Fruit fly (Drosophila melanogaster): ENCODE data around the gene CG7879.

CG7879 gene

dm6 chr3L:1569966-1570276 is 1.5 kb upstream of the CG7879 start:
- no peak for TF ChIP-seq Dll (optimal IDR thresholded peaks at IDR 0.05)
- TF ChIP-seq pan (optimal IDR thresholded peaks at IDR 0.05), result no peak
- no peak for TF ChIP-seq usp (GFP tag; optimal IDR thresholded peaks at IDR 0.05)
- no peak for TF ChIP-seq psq (optimal IDR thresholded peaks at IDR 0.05)
- no peak for TF ChIP-seq CG8478 (optimal IDR thresholded peaks at IDR 0.05)
- no peak for TF ChIP-seq EcR (GFP tag; optimal IDR thresholded peaks at IDR 0.05)

dm6 chr3L:1569162-1569965 is 956 bp upstream of the CG7879 start, which contains the start of gene Tmep:
Gene Tmep (plus strand): TSS chr3L:1569181.
- TF ChIP-seq psq (optimal IDR thresholded peaks at IDR 0.05) (no peak), pan (optimal IDR thresholded peaks at IDR 0.05) (no peak), CG8478 (optimal IDR thresholded peaks at IDR 0.05) (no peak), Dll (optimal IDR thresholded peaks at IDR 0.05) (no peak), EcR (GFP tag; optimal IDR thresholded peaks at IDR 0.05) (no peak), usp (GFP tag; optimal IDR thresholded peaks at IDR 0.05) (no peak)

DNA sequence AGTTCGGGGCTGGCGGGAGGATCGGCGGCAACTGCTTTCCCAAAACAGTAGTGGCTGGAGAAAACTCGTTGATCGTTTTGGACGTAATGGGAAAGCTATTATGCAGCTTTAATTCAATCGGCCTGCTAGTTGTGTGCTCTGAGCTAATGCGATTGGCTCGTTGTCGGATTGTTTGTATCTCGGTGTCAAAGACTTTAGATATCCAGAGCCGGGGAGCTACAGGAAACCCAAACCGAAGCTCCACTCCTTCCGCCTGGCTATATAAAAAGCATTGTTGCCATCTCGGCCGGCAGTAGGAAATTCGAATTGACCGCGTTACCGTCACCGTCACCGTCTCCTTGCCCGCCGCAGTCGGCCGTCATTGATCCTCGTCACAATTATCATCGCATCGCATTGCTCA is 3.3 kb downstream of the CG7879 start, which contains the start of gene CG12003:
Gene CG12003, plus strand, starts transcription at position 301 of the 400 bp plus-strand sequence.
- no peak for TF ChIP-seq psq (optimal IDR thresholded peaks at IDR 0.05)
- no peak for TF ChIP-seq EcR (GFP tag; optimal IDR thresholded peaks at IDR 0.05)
- TF ChIP-seq CG8478 (optimal IDR thresholded peaks at IDR 0.05), result no peak
- no peak for TF ChIP-seq usp (GFP tag; optimal IDR thresholded peaks at IDR 0.05)
- no peak for TF ChIP-seq pan (optimal IDR thresholded peaks at IDR 0.05)

DNA sequence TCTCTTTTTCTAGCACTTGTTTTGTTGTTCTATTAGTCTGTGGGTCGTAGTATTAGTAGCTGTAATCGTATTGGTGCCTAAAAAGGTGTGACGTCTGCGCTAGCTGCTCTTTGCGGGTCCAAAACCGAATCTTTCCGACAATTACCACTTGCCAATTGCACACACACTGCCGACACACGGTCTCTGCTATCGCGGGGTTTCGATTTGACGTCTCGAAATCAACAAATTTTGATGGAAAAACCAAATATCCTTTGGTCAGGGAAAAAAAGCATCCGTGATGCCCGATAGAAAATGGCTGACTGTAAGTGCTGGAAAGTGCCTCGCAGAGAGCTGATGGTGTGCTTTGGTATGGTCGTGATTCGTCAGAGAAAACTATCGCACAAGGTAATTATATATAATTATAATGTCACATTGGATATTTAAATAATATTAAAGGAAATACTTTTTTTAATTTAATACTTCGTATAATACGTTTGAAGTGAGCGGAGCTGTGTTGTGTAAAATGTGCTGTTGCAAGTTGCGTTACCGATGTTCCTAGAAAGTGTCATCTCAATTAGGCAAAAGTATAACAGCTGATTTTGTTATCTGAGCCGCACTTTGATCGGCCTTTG is 10.1 kb downstream of the CG7879 start, which contains the start of the genes Pex10 and CG12099:
Gene Pex10, plus strand, starts transcription at position 51 of the 611 bp plus-strand sequence.
Gene CG12099, minus strand, starts transcription at position 307 of the 611 bp plus-strand sequence.
- no peak for TF ChIP-seq psq (optimal IDR thresholded peaks at IDR 0.05)

DNA sequence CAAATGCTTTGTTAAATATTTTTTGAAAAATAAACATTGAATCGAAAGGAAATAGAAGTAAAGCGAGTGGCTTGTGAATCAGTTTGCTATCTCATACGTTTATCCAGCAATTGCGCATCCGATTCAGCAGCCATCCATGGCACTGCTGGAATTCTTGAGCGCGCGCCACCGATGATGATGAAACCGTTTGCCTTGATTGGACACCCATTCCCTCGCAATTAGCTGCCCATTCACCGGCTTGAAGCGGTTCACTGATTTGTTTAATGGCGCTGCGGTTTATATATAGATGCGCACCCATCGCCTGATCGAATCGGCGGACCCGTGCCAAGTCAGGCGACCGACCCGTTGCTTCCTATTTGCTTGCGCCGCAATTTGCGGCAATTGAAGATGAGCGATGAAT is 15.2 kb downstream of the CG7879 start, which contains the start of gene Pcyt2:
Gene Pcyt2, plus strand, starts transcription at position 301 of the 400 bp plus-strand sequence.
- no peak for TF ChIP-seq CG8478 (optimal IDR thresholded peaks at IDR 0.05)
- TF ChIP-seq psq (optimal IDR thresholded peaks at IDR 0.05), result no peak
- no peak for TF ChIP-seq Dll (optimal IDR thresholded peaks at IDR 0.05)
- TF ChIP-seq usp (GFP tag; optimal IDR thresholded peaks at IDR 0.05), result no peak
- no peak for TF ChIP-seq pan (optimal IDR thresholded peaks at IDR 0.05)
- no peak for TF ChIP-seq EcR (GFP tag; optimal IDR thresholded peaks at IDR 0.05)

- TF ChIP-seq usp (GFP tag; optimal IDR thresholded peaks at IDR 0.05) (no peak), psq (optimal IDR thresholded peaks at IDR 0.05) (no peak), EcR (GFP tag; optimal IDR thresholded peaks at IDR 0.05) (no peak), pan (optimal IDR thresholded peaks at IDR 0.05) (no peak), Dll (optimal IDR thresholded peaks at IDR 0.05) (no peak), CG8478 (optimal IDR thresholded peaks at IDR 0.05) (no peak)
These were observed 17.5 kb downstream of the CG7879 start for dm6 chr3L:1550914-1551313.

DNA sequence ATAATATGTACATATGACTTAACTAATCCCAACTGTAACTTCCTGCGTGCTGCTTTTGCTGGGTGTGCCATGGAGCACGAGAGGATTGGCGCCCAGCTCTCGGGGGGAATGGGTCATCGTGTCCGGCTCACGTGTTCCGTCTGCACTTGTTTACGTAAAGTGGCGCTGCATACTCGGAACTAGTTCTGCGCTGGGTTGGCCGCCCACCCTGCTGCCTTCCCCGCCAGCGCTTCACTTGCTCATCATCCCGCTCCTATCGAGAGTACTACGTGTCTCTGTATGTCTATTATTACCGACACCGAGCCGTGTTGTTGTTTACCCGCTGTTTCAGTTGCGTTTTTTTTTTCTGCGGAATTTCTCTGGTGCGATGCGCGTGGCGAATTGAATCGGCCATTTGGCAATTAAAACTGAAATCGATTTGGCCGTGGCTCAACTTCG is 18.8 kb downstream of the CG7879 start:
- TF ChIP-seq EcR (GFP tag; optimal IDR thresholded peaks at IDR 0.05), result no peak
- TF ChIP-seq Dll (optimal IDR thresholded peaks at IDR 0.05), result no peak
- no peak for TF ChIP-seq CG8478 (optimal IDR thresholded peaks at IDR 0.05)
- TF ChIP-seq pan (optimal IDR thresholded peaks at IDR 0.05), result no peak
- no peak for TF ChIP-seq usp (GFP tag; optimal IDR thresholded peaks at IDR 0.05)
- no peak for TF ChIP-seq psq (optimal IDR thresholded peaks at IDR 0.05)

DNA sequence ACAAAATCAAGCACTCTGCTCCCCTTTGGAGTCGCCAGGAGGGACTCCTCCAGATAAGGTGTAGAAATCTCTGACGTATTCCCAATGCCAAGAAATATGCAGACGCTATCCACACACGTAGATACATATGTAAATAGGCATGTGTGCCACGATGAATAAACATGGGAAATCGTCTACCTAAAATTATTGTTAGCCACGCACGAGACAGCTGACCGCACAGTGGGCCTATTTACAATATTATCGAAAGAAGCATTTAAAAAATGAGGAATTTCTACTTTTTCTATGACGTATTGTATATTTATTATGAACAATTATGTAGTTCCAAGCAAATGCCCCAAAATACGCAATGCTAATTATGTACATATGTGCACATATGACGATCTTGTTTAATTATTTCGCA is 19.3 kb downstream of the CG7879 start:
- TF ChIP-seq Dll (optimal IDR thresholded peaks at IDR 0.05) (no peak), psq (optimal IDR thresholded peaks at IDR 0.05) (no peak), CG8478 (optimal IDR thresholded peaks at IDR 0.05) (no peak), EcR (GFP tag; optimal IDR thresholded peaks at IDR 0.05) (no peak), pan (optimal IDR thresholded peaks at IDR 0.05) (no peak), usp (GFP tag; optimal IDR thresholded peaks at IDR 0.05) (no peak)

- TF ChIP-seq usp (GFP tag; optimal IDR thresholded peaks at IDR 0.05), result no peak
- TF ChIP-seq CG8478 (optimal IDR thresholded peaks at IDR 0.05), result no peak
- TF ChIP-seq psq (optimal IDR thresholded peaks at IDR 0.05), result no peak
- TF ChIP-seq EcR (GFP tag; optimal IDR thresholded peaks at IDR 0.05), result no peak
- no peak for TF ChIP-seq pan (optimal IDR thresholded peaks at IDR 0.05)
These were observed 19.9 kb downstream of the CG7879 start for dm6 chr3L:1548345-1548970.

DNA sequence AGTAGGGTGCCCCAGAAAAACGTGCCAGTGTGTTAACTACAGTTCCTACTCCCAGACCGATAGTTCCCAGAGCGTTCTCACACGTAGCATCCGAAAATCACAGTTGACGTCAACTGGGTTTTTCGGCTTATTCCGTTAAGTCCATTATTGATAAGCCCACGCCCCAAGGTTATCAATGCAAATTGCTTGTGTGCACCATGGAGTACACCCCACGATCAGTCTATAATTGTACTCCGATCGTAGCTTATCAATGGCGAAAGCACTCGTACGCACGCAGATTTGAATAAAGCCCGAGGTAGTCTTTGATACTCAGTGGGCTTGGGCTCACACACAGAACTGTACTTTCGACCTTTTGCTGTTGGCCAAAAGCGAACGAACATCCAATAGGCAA is 21.3 kb downstream of the CG7879 start:
- no peak for TF ChIP-seq Dll (optimal IDR thresholded peaks at IDR 0.05)
- no peak for TF ChIP-seq psq (optimal IDR thresholded peaks at IDR 0.05)
- TF ChIP-seq pan (optimal IDR thresholded peaks at IDR 0.05), result no peak
- TF ChIP-seq EcR (GFP tag; optimal IDR thresholded peaks at IDR 0.05), result no peak
- no peak for TF ChIP-seq CG8478 (optimal IDR thresholded peaks at IDR 0.05)
- TF ChIP-seq usp (GFP tag; optimal IDR thresholded peaks at IDR 0.05), result no peak

DNA sequence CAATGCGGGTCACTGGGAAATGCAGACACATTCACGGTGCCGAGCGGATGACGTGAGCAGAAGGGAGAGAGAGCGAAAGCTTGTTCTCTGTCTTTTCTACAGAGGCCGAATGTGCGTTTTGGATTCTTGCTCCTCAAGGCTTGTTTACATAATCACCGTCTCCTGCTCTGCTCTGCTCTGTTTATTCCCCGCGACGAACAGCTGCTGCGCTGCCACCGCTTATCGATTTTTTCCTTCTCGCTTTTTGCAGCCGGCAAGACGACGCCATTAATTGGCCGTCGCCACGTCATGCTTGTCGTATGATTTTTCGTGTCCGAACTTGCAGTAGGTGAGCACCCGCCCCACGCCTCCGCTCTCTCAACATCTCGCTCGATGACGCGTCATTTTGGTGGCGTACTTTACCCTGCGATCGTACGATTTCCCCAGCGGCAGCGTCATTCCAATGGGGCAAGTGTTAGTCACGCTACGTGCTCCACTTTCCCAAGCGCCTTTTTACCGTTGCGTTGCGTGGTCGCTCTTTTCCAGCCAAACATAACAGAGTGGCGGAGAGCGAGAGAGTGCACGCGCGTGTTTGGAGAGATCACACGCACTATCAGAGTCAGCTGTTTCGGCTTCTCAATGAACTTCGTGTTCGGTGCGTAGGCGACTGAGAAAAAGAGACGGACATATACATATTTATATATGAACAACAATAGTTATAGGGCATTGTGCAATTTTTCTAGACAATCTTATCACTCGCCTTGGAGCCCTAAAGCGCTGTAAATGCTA is 21.9 kb downstream of the CG7879 start:
- no peak for TF ChIP-seq pan (optimal IDR thresholded peaks at IDR 0.05)
- TF ChIP-seq psq (optimal IDR thresholded peaks at IDR 0.05), result no peak
- no peak for TF ChIP-seq EcR (GFP tag; optimal IDR thresholded peaks at IDR 0.05)
- peak; percentile 77 for TF ChIP-seq Dll (optimal IDR thresholded peaks at IDR 0.05)
- TF ChIP-seq usp (GFP tag; optimal IDR thresholded peaks at IDR 0.05), result no peak
